Worm (Caenorhabditis elegans) whole organism, L4/young adult: ENCODE data around the gene Y102A5C.27.

ENCODE experiments used
- W03F9.2 ChIP-seq: fragments of 150-350 bp; optimal IDR thresholded peaks from 2 replicates; lab custom pipeline; 2014; ENCODE audit warnings: missing biosample characterization, missing genetic modification characterization
- dao-5 ChIP-seq: sonication (generic microtip); optimal IDR thresholded peaks from 2 replicates; lab custom pipeline; 2016; ENCODE audit warnings: missing genotype, missing genetic modification characterization, moderate library complexity, missing compliant biosample characterization

DNA sequence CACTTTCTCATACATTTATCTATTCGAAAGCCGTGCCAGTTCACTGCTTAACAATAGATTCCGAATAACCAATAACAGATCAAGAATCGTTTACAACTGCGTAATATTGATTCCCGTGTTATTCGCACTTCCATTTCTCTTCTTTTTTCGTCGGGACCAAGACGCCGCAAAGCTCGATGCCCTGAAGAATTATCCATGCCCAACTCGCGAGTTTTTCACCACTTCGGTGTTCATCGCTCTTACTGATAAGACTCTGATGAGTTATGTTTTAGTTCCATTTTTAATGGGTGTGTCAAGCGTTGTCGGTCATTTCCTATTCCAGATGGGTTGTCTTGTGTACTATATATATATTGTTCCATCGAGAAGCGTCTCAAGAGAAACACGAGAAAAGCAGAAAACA is 15.2 kb downstream of the Y102A5C.27 start:
- no peak for TF ChIP-seq dao-5 (tag; lab: Kevin White, UChicago)
- no peak for TF ChIP-seq W03F9.2 (tag; lab: Kevin White, UChicago)
